Worm (Caenorhabditis elegans) whole organism, early embryonic: ENCODE results near the gene pat-2.

ENCODE experiments used
- ceh-13 ChIP-seq: fragments of 200-800 bp; sonication (Bioruptor generic); optimal IDR thresholded peaks from 2 replicates; lab custom pipeline; 2018; ENCODE audit warnings: mild to moderate bottlenecking, missing genetic modification characterization, missing compliant biosample characterization
- ceh-36 ChIP-seq: sonication (generic microtip); optimal IDR thresholded peaks from 2 replicates; lab custom pipeline; 2016; ENCODE audit warnings: missing genetic modification characterization, inconsistent platforms, missing compliant biosample characterization
- flt-1 ChIP-seq: fragments of 200-800 bp; sonication (Bioruptor generic); IDR thresholded peaks from 2 replicates; pipeline ENCODE4 v1.3.6; 2022; ENCODE audit warnings: missing genetic modification characterization, missing compliant biosample characterization

- TF ChIP-seq ceh-36 (tag; lab: Kevin White, UChicago) (no peak), flt-1 (GFP tag; lab: Robert Waterston, UW) (no peak), ceh-13 (GFP tag; lab: Kevin White, UChicago) (no peak)
Measured at ce11 chrIII:8844137-8844536, 25.4 kb downstream of the pat-2 start.
